Fruit fly (Drosophila melanogaster) whole organism, embryonic: Measurements from ENCODE around the gene Rbfox1.
A peak's percentile ranks its signal among the peaks of the same experiment; 100 is the strongest.

Experiments
- CG1024 ChIP-seq: fragments of 200-800 bp; sonication (Bioruptor generic); IDR thresholded peaks from 2 replicates; pipeline ENCODE4 v1.3.6; 2022; ENCODE audit warnings: missing biosample characterization, missing genetic modification characterization
- CG10959 ChIP-seq: fragments of 200-800 bp; sonication (Bioruptor generic); IDR thresholded peaks from 2 replicates; pipeline ENCODE4 v1.3.6; 2022; ENCODE audit warnings: missing biosample characterization, missing genetic modification characterization
- CG11695 ChIP-seq: fragments of 200-800 bp; sonication (Bioruptor generic); IDR thresholded peaks from 3 replicates; pipeline ENCODE4 v1.3.6; 2022; ENCODE audit warnings: missing biosample characterization, missing genetic modification characterization
- CG12769 ChIP-seq: fragments of 200-800 bp; sonication (Bioruptor generic); optimal IDR thresholded peaks from 2 replicates; lab custom pipeline; 2019; ENCODE audit warnings: missing biosample characterization, mild to moderate bottlenecking, missing genetic modification characterization, moderate library complexity
- CG14014 ChIP-seq: fragments of 200-800 bp; sonication (Bioruptor generic); IDR thresholded peaks from 2 replicates; pipeline ENCODE4 v1.3.6; 2022; ENCODE audit warnings: missing biosample characterization, missing genetic modification characterization
- CG14441 ChIP-seq: fragments of 200-800 bp; sonication (Bioruptor generic); IDR thresholded peaks from 2 replicates; pipeline ENCODE4 v1.3.6; 2022; ENCODE audit warnings: missing biosample characterization, missing genetic modification characterization
- CG14965 ChIP-seq: fragments of 200-800 bp; sonication (Bioruptor generic); optimal IDR thresholded peaks from 2 replicates; lab custom pipeline; 2016; ENCODE audit warnings: missing biosample characterization, missing genetic modification characterization, borderline replicate concordance
- CG15514 ChIP-seq: fragments of 200-800 bp; sonication (Bioruptor generic); optimal IDR thresholded peaks from 3 replicates; lab custom pipeline; 2017; ENCODE audit warnings: missing biosample characterization, missing genetic modification characterization, mild to moderate bottlenecking, moderate library complexity, missing genetic modification reagents
- CG17328 ChIP-seq: fragments of 200-800 bp; sonication (Bioruptor generic); IDR thresholded peaks from 2 replicates; pipeline ENCODE4 v1.3.6; 2022; ENCODE audit warnings: missing biosample characterization, missing genetic modification characterization
- CG17612 ChIP-seq: fragments of 200-800 bp; sonication (Bioruptor generic); IDR thresholded peaks from 2 replicates; pipeline ENCODE4 v1.3.6; 2022; ENCODE audit warnings: missing biosample characterization, missing genetic modification characterization
- CG17829 ChIP-seq: fragments of 200-800 bp; optimal IDR thresholded peaks from 2 replicates; lab custom pipeline; 2019; ENCODE audit warnings: missing biosample characterization, mild to moderate bottlenecking, missing genetic modification characterization, moderate library complexity
- CG2116 ChIP-seq: fragments of 200-800 bp; sonication (Bioruptor generic); optimal IDR thresholded peaks from 3 replicates; lab custom pipeline; 2018; ENCODE audit warnings: missing biosample characterization, mild to moderate bottlenecking, missing genetic modification characterization
- CG2120 ChIP-seq: fragments of 200-800 bp; sonication (Bioruptor generic); optimal IDR thresholded peaks from 3 replicates; lab custom pipeline; 2016; ENCODE audit warnings: missing biosample characterization, missing genetic modification characterization
- CG31224 ChIP-seq: fragments of 200-800 bp; sonication (Bioruptor generic); IDR thresholded peaks from 2 replicates; pipeline ENCODE4 v1.3.6; 2022; ENCODE audit warnings: missing biosample characterization, missing genetic modification characterization
- CG34376 ChIP-seq: fragments of 200-800 bp; sonication (Bioruptor generic); optimal IDR thresholded peaks from 2 replicates; lab custom pipeline; 2018; ENCODE audit warnings: missing biosample characterization, mild to moderate bottlenecking, missing genetic modification characterization
- CG43689 ChIP-seq: fragments of 200-800 bp; sonication (Bioruptor generic); IDR thresholded peaks from 2 replicates; pipeline ENCODE4 v1.3.6; 2022; ENCODE audit warnings: missing biosample characterization, missing genetic modification characterization
- CG7963 ChIP-seq: fragments of 200-800 bp; sonication (Bioruptor generic); IDR thresholded peaks from 3 replicates; pipeline ENCODE4 v1.3.6; 2022; ENCODE audit warnings: missing biosample characterization, missing genetic modification characterization; ENCODE audit not compliant: partially characterized antibody
- CG8359 ChIP-seq: fragments of 200-800 bp; sonication (Bioruptor generic); optimal IDR thresholded peaks from 2 replicates; lab custom pipeline; 2017; ENCODE audit warnings: missing biosample characterization, mild to moderate bottlenecking, missing genetic modification characterization, borderline replicate concordance
- CG9797 ChIP-seq: fragments of 200-800 bp; sonication (Bioruptor generic); optimal IDR thresholded peaks from 3 replicates; lab custom pipeline; 2018; ENCODE audit warnings: missing biosample characterization, mild to moderate bottlenecking, missing genetic modification characterization
- D19A ChIP-seq: fragments of 200-800 bp; optimal IDR thresholded peaks from 3 replicates; lab custom pipeline; 2019; ENCODE audit warnings: missing biosample characterization, mild to moderate bottlenecking, missing genetic modification characterization, moderate library complexity
- Dbx ChIP-seq: fragments of 200-800 bp; sonication (Bioruptor generic); IDR thresholded peaks from 3 replicates; pipeline ENCODE4 v1.3.6; 2022; ENCODE audit warnings: missing biosample characterization, missing genetic modification characterization
- Deaf1 ChIP-seq: fragments of 200-800 bp; optimal IDR thresholded peaks from 3 replicates; lab custom pipeline; 2019; ENCODE audit warnings: missing biosample characterization, mild to moderate bottlenecking, missing genetic modification characterization, moderate library complexity
- Dip2 ChIP-seq: fragments of 200-800 bp; sonication (Bioruptor generic); IDR thresholded peaks from 2 replicates; pipeline ENCODE4 v1.3.6; 2022; ENCODE audit warnings: missing biosample characterization, missing genetic modification characterization
- Doc2 ChIP-seq: fragments of 200-800 bp; sonication (Bioruptor generic); IDR thresholded peaks from 2 replicates; pipeline ENCODE4 v1.3.6; 2022; ENCODE audit warnings: missing biosample characterization, missing genetic modification characterization
- Fer1 ChIP-seq: fragments of 200-800 bp; sonication (Bioruptor generic); optimal IDR thresholded peaks from 2 replicates; lab custom pipeline; 2017; ENCODE audit warnings: missing biosample characterization, mild to moderate bottlenecking, missing genetic modification characterization
- Fer3 ChIP-seq: fragments of 200-800 bp; sonication (Bioruptor generic); optimal IDR thresholded peaks from 2 replicates; lab custom pipeline; 2018; ENCODE audit warnings: missing biosample characterization, mild to moderate bottlenecking, missing genetic modification characterization, moderate library complexity
- Gug ChIP-seq: fragments of 200-800 bp; sonication (Bioruptor generic); IDR thresholded peaks from 4 replicates; pipeline ENCODE4 v1.3.6; 2022; ENCODE audit warnings: missing biosample characterization, missing genetic modification characterization
- NfI ChIP-seq: fragments of 200-800 bp; sonication (Bioruptor generic); optimal IDR thresholded peaks from 3 replicates; lab custom pipeline; 2018; ENCODE audit warnings: missing biosample characterization, mild to moderate bottlenecking, missing genetic modification characterization, moderate library complexity
- Sox102F ChIP-seq: fragments of 200-800 bp; sonication (Bioruptor generic); optimal IDR thresholded peaks from 2 replicates; lab custom pipeline; 2018; ENCODE audit warnings: missing biosample characterization, mild to moderate bottlenecking, missing genetic modification characterization, moderate library complexity
- TFAM ChIP-seq: fragments of 200-800 bp; sonication (Bioruptor generic); optimal IDR thresholded peaks from 2 replicates; lab custom pipeline; 2017; ENCODE audit warnings: missing biosample characterization, missing genetic modification characterization, inconsistent platforms
- Xbp1 ChIP-seq: fragments of 200-800 bp; sonication (Bioruptor generic); optimal IDR thresholded peaks from 3 replicates; lab custom pipeline; 2016; ENCODE audit warnings: missing biosample characterization, mild to moderate bottlenecking, missing genetic modification characterization
- aop ChIP-seq: fragments of 200-800 bp; sonication (Bioruptor generic); IDR thresholded peaks from 2 replicates; pipeline ENCODE4 v1.3.6; 2022; ENCODE audit warnings: missing biosample characterization, missing genetic modification characterization
- bsh ChIP-seq, 2 experiments: fragments of 200-800 bp; sonication (Bioruptor generic); optimal IDR thresholded peaks; 2 replicates each; lab custom pipeline; 2017 to 2018; ENCODE audit warnings: mild to moderate bottlenecking in 2 of 2, missing biosample characterization in 2 of 2, missing genetic modification characterization in 2 of 2, moderate library complexity in 1 of 2
- cas ChIP-seq: fragments of 200-800 bp; sonication (Bioruptor generic); IDR thresholded peaks from 2 replicates; pipeline ENCODE4 v1.3.6; 2022; ENCODE audit warnings: missing biosample characterization, missing genetic modification characterization
- caup ChIP-seq: fragments of 200-800 bp; sonication (Bioruptor generic); optimal IDR thresholded peaks from 3 replicates; lab custom pipeline; 2017; ENCODE audit warnings: missing biosample characterization, mild to moderate bottlenecking, missing genetic modification characterization, moderate library complexity; ENCODE audit not compliant: severe bottlenecking
- dimm ChIP-seq: fragments of 200-800 bp; sonication (Bioruptor generic); IDR thresholded peaks from 2 replicates; pipeline ENCODE4 v1.3.6; 2022; ENCODE audit warnings: missing biosample characterization, missing genetic modification characterization
- ems ChIP-seq: fragments of 200-800 bp; sonication (Bioruptor generic); optimal IDR thresholded peaks from 3 replicates; lab custom pipeline; 2016; ENCODE audit warnings: missing biosample characterization, missing genetic modification characterization
- gcm ChIP-seq: fragments of 200-800 bp; sonication (Bioruptor generic); optimal IDR thresholded peaks from 2 replicates; lab custom pipeline; 2019; ENCODE audit warnings: missing biosample characterization, mild to moderate bottlenecking, missing genetic modification characterization, moderate library complexity
- gcm2 ChIP-seq: fragments of 200-800 bp; sonication (Bioruptor generic); optimal IDR thresholded peaks from 2 replicates; lab custom pipeline; 2016; ENCODE audit warnings: missing biosample characterization, missing genetic modification characterization
- grn ChIP-seq: fragments of 200-800 bp; sonication (Bioruptor generic); optimal IDR thresholded peaks from 3 replicates; lab custom pipeline; 2017; ENCODE audit warnings: missing biosample characterization, missing genetic modification characterization
- h ChIP-seq: fragments of >200 bp; optimal IDR thresholded peaks from 2 replicates; lab custom pipeline; 2017
- kay ChIP-seq: fragments of 200-800 bp; sonication (Bioruptor generic); optimal IDR thresholded peaks from 2 replicates; lab custom pipeline; 2016; ENCODE audit warnings: missing biosample characterization, missing genetic modification characterization
- lola ChIP-seq, 3 experiments: fragments of >200 bp in 2 of 3; fragments of 200-800 bp in 1 of 3; sonication (Bioruptor generic) in 1 of 3; optimal IDR thresholded peaks; 2 replicates each; lab custom pipeline; 2017 to 2019; ENCODE audit warnings: missing biosample characterization in 3 of 3, missing genetic modification characterization in 3 of 3, mild to moderate bottlenecking in 1 of 3, moderate library complexity in 1 of 3
- seq ChIP-seq: fragments of 200-800 bp; sonication (Bioruptor generic); IDR thresholded peaks from 2 replicates; pipeline ENCODE4 v1.3.6; 2022; ENCODE audit warnings: missing biosample characterization, missing genetic modification characterization
- sima ChIP-seq: fragments of 200-800 bp; sonication (Bioruptor generic); optimal IDR thresholded peaks from 2 replicates; lab custom pipeline; 2016; ENCODE audit warnings: missing biosample characterization, missing genetic modification characterization
- sisA ChIP-seq: fragments of 200-800 bp; sonication (Bioruptor generic); IDR thresholded peaks from 2 replicates; pipeline ENCODE4 v1.3.6; 2022; ENCODE audit warnings: missing biosample characterization, missing genetic modification characterization
- stc ChIP-seq: fragments of 200-800 bp; sonication (Bioruptor generic); IDR thresholded peaks from 2 replicates; pipeline ENCODE4 v1.3.6; 2022; ENCODE audit warnings: missing biosample characterization, missing genetic modification characterization
- tap ChIP-seq: fragments of 200-800 bp; optimal IDR thresholded peaks from 3 replicates; lab custom pipeline; 2019; ENCODE audit warnings: missing biosample characterization, mild to moderate bottlenecking, missing genetic modification characterization, moderate library complexity
- tio ChIP-seq: fragments of 200-800 bp; sonication (Bioruptor generic); optimal IDR thresholded peaks from 2 replicates; lab custom pipeline; 2017; ENCODE audit warnings: missing biosample characterization, missing genetic modification characterization, inconsistent platforms
- unpg ChIP-seq: fragments of 200-800 bp; sonication (Bioruptor generic); optimal IDR thresholded peaks from 3 replicates; lab custom pipeline; 2018; ENCODE audit warnings: missing biosample characterization, mild to moderate bottlenecking, missing genetic modification characterization, moderate library complexity
- zfh1 ChIP-seq: fragments of 200-800 bp; sonication (Bioruptor generic); IDR thresholded peaks from 3 replicates; pipeline ENCODE4 v1.3.6; 2022; ENCODE audit warnings: missing biosample characterization, missing genetic modification characterization

Gene Rbfox1

DNA sequence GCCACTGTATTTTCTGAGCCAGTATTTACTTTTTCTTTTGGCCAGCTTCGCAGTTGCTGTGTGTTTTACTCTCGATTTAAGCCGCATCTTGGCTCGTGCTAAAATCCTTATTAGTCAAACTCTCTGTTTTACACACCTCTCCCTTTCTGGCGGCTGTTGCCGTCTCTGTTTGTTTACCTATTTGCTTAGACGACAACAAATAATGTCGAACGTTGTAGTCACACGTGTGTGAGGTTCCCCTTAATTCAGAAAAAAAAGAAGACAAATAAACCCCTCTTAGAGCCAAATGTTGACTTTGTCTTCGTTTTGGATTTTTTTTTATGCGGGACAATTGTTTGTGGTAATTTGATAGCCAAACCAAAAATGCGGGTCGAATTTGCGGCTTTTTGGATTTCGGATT is 37.7 kb downstream of the Rbfox1 start (continued):
- TF ChIP-seq TFAM (GFP tag; lab: Kevin White, UChicago) (peak; percentile 87), NfI (GFP tag; lab: Kevin White, UChicago) (peak; percentile 59), lola (GFP tag; optimal IDR thresholded peaks at IDR 0.05; lab: Kevin White, UChicago) (peak in 1 of 3 experiments; percentile 85), Gug (peak; percentile 7; the same call in 1 of the 4 replicates), CG34376 (GFP tag; lab: Kevin White, UChicago) (no peak), CG10959 (GFP tag; lab: Robert Waterston, UW) (peak; percentile 60; the same call in 1 of the 2 replicates), tap (tag; lab: Kevin White, UChicago) (peak; percentile 58), CG17328 (GFP tag; lab: Robert Waterston, UW) (peak; percentile 74), CG14014 (GFP tag; lab: Robert Waterston, UW) (peak; percentile 52; the same call in 1 of the 2 replicates), CG14441 (peak; percentile 34; the same call in 1 of the 2 replicates), Doc2 (GFP tag; lab: Robert Waterston, UW) (no peak), caup (GFP tag; lab: Kevin White, UChicago) (peak; percentile 85), CG2116 (GFP tag; lab: Kevin White, UChicago) (peak; percentile 72), CG1024 (peak; percentile 75; the same call in 1 of the 2 replicates), stc (GFP tag; lab: Robert Waterston, UW) (peak; percentile 66; the same call in 1 of the 2 replicates), tio (peak; percentile 83), gcm2 (peak; percentile 36), CG15514 (GFP tag; lab: Kevin White, UChicago) (peak; percentile 30), aop (GFP tag; lab: Robert Waterston, UW) (no peak), CG17612 (GFP tag; lab: Robert Waterston, UW) (no peak), CG17829 (tag; lab: Kevin White, UChicago) (peak; percentile 74), Fer3 (tag; lab: Kevin White, UChicago) (peak; percentile 66), CG9797 (GFP tag; lab: Kevin White, UChicago) (peak; percentile 8), Sox102F (GFP tag; lab: Kevin White, UChicago) (peak; percentile 66), sima (GFP tag; lab: Kevin White, UChicago) (peak; percentile 74), seq (0 out of 2 replicates have a peak, but pooled peaks have one; percentile 40), CG31224 (GFP tag; lab: Robert Waterston, UW) (no peak), h (lab: Kevin White, UChicago) (no peak), sisA (GFP tag; lab: Robert Waterston, UW) (no peak), Deaf1 (no peak), CG2120 (GFP tag; lab: Kevin White, UChicago) (no peak), ems (GFP tag; lab: Kevin White, UChicago) (peak; percentile 70), Fer1 (peak; percentile 55), D19A (tag; lab: Kevin White, UChicago) (peak; percentile 57), unpg (peak; percentile 77), CG11695 (peak; percentile 74), cas (GFP tag; lab: Robert Waterston, UW) (no peak), Dbx (GFP tag; lab: Robert Waterston, UW) (no peak), dimm (GFP tag; lab: Robert Waterston, UW) (no peak), Dip2 (GFP tag; lab: Robert Waterston, UW) (no peak), CG14965 (peak; percentile 84), CG43689 (GFP tag; lab: Robert Waterston, UW) (no peak), CG8359 (GFP tag; lab: Kevin White, UChicago) (peak; percentile 86), CG7963 (GFP tag; lab: Robert Waterston, UW) (no peak), grn (GFP tag; lab: Kevin White, UChicago) (peak; percentile 85), zfh1 (GFP tag; lab: Robert Waterston, UW) (peak; percentile 86), bsh (GFP tag; optimal IDR thresholded peaks at IDR 0.05; lab: Kevin White, UChicago) (peak in 1 of 2 experiments; percentile 81), CG12769 (tag; lab: Kevin White, UChicago) (peak; percentile 46), Xbp1 (GFP tag; lab: Kevin White, UChicago) (peak; percentile 40), kay (GFP tag; lab: Kevin White, UChicago) (peak; percentile 67), gcm (GFP tag; lab: Kevin White, UChicago) (peak; percentile 96)
